Worm (Caenorhabditis elegans): ENCODE results near the gene F48E8.8.

- TF ChIP-seq ama-1 (optimal IDR thresholded peaks at IDR 0.05): no peak
- peak; percentile 12 for TF ChIP-seq lin-15B (tag; optimal IDR thresholded peaks at IDR 0.05)
- TF ChIP-seq unc-62 (GFP tag; optimal IDR thresholded peaks at IDR 0.05): no peak
- no peak for TF ChIP-seq nhr-76 (tag; optimal IDR thresholded peaks at IDR 0.05)
- TF ChIP-seq nfya-1 (tag; optimal IDR thresholded peaks at IDR 0.05; ENCODE audit: insufficient read depth): peak; percentile 2
- TF ChIP-seq ceh-28 (tag; optimal IDR thresholded peaks at IDR 0.05): no peak
Observed at ce11 chrIII:5483738-5484315, 34.2 kb upstream of the F48E8.8 start, which contains the start of the genes R02F2.7 and R02F2.4.

All from whole organism, L3 larva.